Worm (Caenorhabditis elegans) whole organism, L4 larva: ENCODE results near the gene K08B5.1.

Source experiments
- F10B5.3 ChIP-seq: sonication (generic microtip); optimal IDR thresholded peaks from 2 replicates; lab custom pipeline; 2016; ENCODE audit warnings: mild to moderate bottlenecking, missing genetic modification characterization, missing compliant biosample characterization
- F44E2.7 ChIP-seq: fragments of 200-800 bp; sonication (Bioruptor generic); IDR thresholded peaks from 2 replicates; pipeline ENCODE4 v2.1.2; 2022; ENCODE audit warnings: missing genetic modification characterization, missing compliant biosample characterization
- R02D3.7 ChIP-seq: fragments of 150-350 bp; sonication (generic microtip); optimal IDR thresholded peaks from 3 replicates; lab custom pipeline; 2014; ENCODE audit warnings: missing biosample characterization, missing genetic modification characterization
- aha-1 ChIP-seq: fragments of 150-350 bp; peaks from one replicate; lab custom pipeline; 2014; ENCODE audit warnings: missing biosample characterization, missing genetic modification characterization
- aly-2 ChIP-seq: sonication (generic microtip); optimal IDR thresholded peaks from 2 replicates; lab custom pipeline; 2018; ENCODE audit warnings: missing biosample characterization, missing genetic modification characterization
- arid-1 ChIP-seq: fragments of 200-800 bp; sonication (Bioruptor generic); conservative IDR thresholded peaks from 2 replicates; pipeline ENCODE4 v1.3.6; 2022; ENCODE audit warnings: missing genetic modification reagents, missing genetic modification characterization, missing compliant biosample characterization
- ceh-20 ChIP-seq: fragments of 200-800 bp; sonication (Bioruptor generic); IDR thresholded peaks from 2 replicates; pipeline ENCODE4 v1.3.6; 2022; ENCODE audit warnings: missing genetic modification reagents, missing genetic modification characterization, missing compliant biosample characterization
- ceh-44 ChIP-seq: fragments of 200-800 bp; sonication (Bioruptor generic); IDR thresholded peaks from 2 replicates; pipeline ENCODE4 v1.3.6; 2022; ENCODE audit warnings: missing genetic modification reagents, missing genetic modification characterization, missing compliant biosample characterization
- ctbp-1 ChIP-seq: fragments of 200-800 bp; sonication (Bioruptor generic); IDR thresholded peaks from 2 replicates; pipeline ENCODE4 v1.3.6; 2022; ENCODE audit warnings: missing genetic modification reagents, missing genetic modification characterization, missing compliant biosample characterization
- daf-19 ChIP-seq: fragments of 200-800 bp; sonication (Bioruptor generic); conservative IDR thresholded peaks from 2 replicates; pipeline ENCODE4 v1.3.6; 2022; ENCODE audit warnings: missing genetic modification characterization, missing compliant biosample characterization
- dmd-8 ChIP-seq: fragments of 200-800 bp; sonication (Bioruptor generic); IDR thresholded peaks from 2 replicates; pipeline ENCODE4 v1.3.6; 2022; ENCODE audit warnings: missing genetic modification characterization, missing compliant biosample characterization
- dve-1 ChIP-seq: sonication (generic microtip); optimal IDR thresholded peaks from 2 replicates; lab custom pipeline; 2017; ENCODE audit warnings: antibody characterized with exemption, mild to moderate bottlenecking, missing genetic modification characterization, missing compliant biosample characterization; ENCODE audit not compliant: insufficient read depth
- fkh-10 ChIP-seq: fragments of 150-350 bp; optimal IDR thresholded peaks from 2 replicates; lab custom pipeline; 2014; ENCODE audit warnings: missing biosample characterization, missing genetic modification reagents, missing genetic modification characterization
- hlh-11 ChIP-seq: fragments of 200-800 bp; sonication (Bioruptor generic); optimal IDR thresholded peaks from 2 replicates; lab custom pipeline; 2018; ENCODE audit warnings: mild to moderate bottlenecking, missing genetic modification characterization, missing compliant biosample characterization
- hlh-30 ChIP-seq: sonication (generic microtip); optimal IDR thresholded peaks from 2 replicates; lab custom pipeline; 2017; ENCODE audit warnings: antibody characterized with exemption, mild to moderate bottlenecking, missing genetic modification characterization, missing compliant biosample characterization; ENCODE audit not compliant: insufficient read depth
- lin-38 ChIP-seq: fragments of 200-800 bp; sonication (Bioruptor generic); IDR thresholded peaks from 2 replicates; pipeline ENCODE4 v1.3.6; 2022; ENCODE audit warnings: missing genetic modification reagents, missing genetic modification characterization, missing compliant biosample characterization
- lin-39 ChIP-seq: fragments of 150-350 bp; optimal IDR thresholded peaks from 2 replicates; lab custom pipeline; 2014; ENCODE audit warnings: missing biosample characterization, missing genetic modification reagents, missing genetic modification characterization
- lir-3 ChIP-seq: sonication (generic microtip); optimal IDR thresholded peaks from 2 replicates; lab custom pipeline; 2016; ENCODE audit warnings: mild to moderate bottlenecking, missing genetic modification characterization, missing compliant biosample characterization
- mes-2 ChIP-seq: sonication (generic microtip); optimal IDR thresholded peaks from 2 replicates; lab custom pipeline; 2016; ENCODE audit warnings: missing genotype, mild to moderate bottlenecking, missing genetic modification characterization, missing compliant biosample characterization; ENCODE audit not compliant: poor library complexity, severe bottlenecking
- mxl-2 ChIP-seq: fragments of 200-800 bp; sonication (Bioruptor generic); conservative IDR thresholded peaks from 2 replicates; pipeline ENCODE4 v1.3.6; 2022; ENCODE audit warnings: missing genetic modification reagents, missing genetic modification characterization, missing compliant biosample characterization
- mxl-3 ChIP-seq: fragments of 200-800 bp; sonication (Bioruptor generic); optimal IDR thresholded peaks from 2 replicates; lab custom pipeline; 2018; ENCODE audit warnings: mild to moderate bottlenecking, missing genetic modification characterization, missing compliant biosample characterization
- nhr-102 ChIP-seq: sonication (generic microtip); optimal IDR thresholded peaks from 2 replicates; lab custom pipeline; 2016; ENCODE audit warnings: mild to moderate bottlenecking, missing genetic modification characterization, moderate library complexity, missing compliant biosample characterization
- nhr-42 ChIP-seq: fragments of 200-800 bp; sonication (Bioruptor generic); IDR thresholded peaks from 2 replicates; pipeline ENCODE4 v1.3.6; 2022; ENCODE audit warnings: missing genetic modification characterization, missing compliant biosample characterization
- nhr-48 ChIP-seq: sonication (generic microtip); optimal IDR thresholded peaks from 2 replicates; lab custom pipeline; 2016; ENCODE audit warnings: mild to moderate bottlenecking, missing genetic modification characterization, missing compliant biosample characterization
- nhr-77 ChIP-seq: fragments of 150-350 bp; optimal IDR thresholded peaks from 2 replicates; lab custom pipeline; 2014; ENCODE audit warnings: missing biosample characterization, missing genetic modification characterization
- pha-4 ChIP-seq, 2 experiments: fragments of 150-350 bp in 1 of 2; fragments of 200-800 bp in 1 of 2; sonication (Bioruptor generic) in 1 of 2; IDR thresholded peaks in 1 of 2; optimal IDR thresholded peaks in 1 of 2; 2 replicates each; pipeline versions ENCODE4 v1.3.6 to Lab custom; 2014 to 2022; ENCODE audit warnings: missing genetic modification characterization in 2 of 2, missing genetic modification reagents in 2 of 2, missing biosample characterization in 1 of 2, missing compliant biosample characterization in 1 of 2
- rbr-2 ChIP-seq: sonication (generic microtip); optimal IDR thresholded peaks from 2 replicates; lab custom pipeline; 2016; ENCODE audit warnings: missing genotype, missing genetic modification characterization, missing compliant biosample characterization
- snpc-1.2 ChIP-seq: fragments of 200-800 bp; sonication (Bioruptor generic); IDR thresholded peaks from 2 replicates; pipeline ENCODE4 v1.3.6; 2022; ENCODE audit warnings: missing genetic modification reagents, missing genetic modification characterization, missing compliant biosample characterization
- snpc-4 ChIP-seq: fragments of 150-350 bp; optimal IDR thresholded peaks from 2 replicates; lab custom pipeline; 2014; ENCODE audit warnings: missing biosample characterization, missing genetic modification characterization
- spr-1 ChIP-seq: sonication (generic microtip); optimal IDR thresholded peaks from 2 replicates; lab custom pipeline; 2016; ENCODE audit warnings: mild to moderate bottlenecking, missing genetic modification characterization, missing compliant biosample characterization
- spr-3 ChIP-seq: fragments of 200-800 bp; sonication (Bioruptor generic); optimal IDR thresholded peaks from 2 replicates; lab custom pipeline; 2018; ENCODE audit warnings: mild to moderate bottlenecking, missing genetic modification characterization, missing compliant biosample characterization
- tra-1 ChIP-seq: fragments of 200-800 bp; sonication (Bioruptor generic); IDR thresholded peaks from 2 replicates; pipeline ENCODE4 v1.3.6; 2022; ENCODE audit warnings: missing genetic modification reagents, missing genetic modification characterization, missing compliant biosample characterization
- unc-62 ChIP-seq, 3 experiments: fragments of 150-350 bp in 1 of 3; sonication (generic microtip); optimal IDR thresholded peaks in 2 of 3; peaks in 1 of 3; 1 replicate in 1 of 3; 2 replicates in 2 of 3; lab custom pipeline; 2014 to 2017; ENCODE audit warnings: missing biosample characterization in 3 of 3, missing genetic modification characterization in 3 of 3, missing genetic modification reagents in 3 of 3, missing genotype in 1 of 3
- zag-1 ChIP-seq: fragments of 150-350 bp; optimal IDR thresholded peaks from 2 replicates; lab custom pipeline; 2014; ENCODE audit warnings: missing biosample characterization, missing genetic modification characterization
- ztf-11 ChIP-seq: fragments of 150-350 bp; optimal IDR thresholded peaks from 2 replicates; lab custom pipeline; 2014; ENCODE audit warnings: missing biosample characterization, missing genetic modification characterization

Gene K08B5.1

DNA sequence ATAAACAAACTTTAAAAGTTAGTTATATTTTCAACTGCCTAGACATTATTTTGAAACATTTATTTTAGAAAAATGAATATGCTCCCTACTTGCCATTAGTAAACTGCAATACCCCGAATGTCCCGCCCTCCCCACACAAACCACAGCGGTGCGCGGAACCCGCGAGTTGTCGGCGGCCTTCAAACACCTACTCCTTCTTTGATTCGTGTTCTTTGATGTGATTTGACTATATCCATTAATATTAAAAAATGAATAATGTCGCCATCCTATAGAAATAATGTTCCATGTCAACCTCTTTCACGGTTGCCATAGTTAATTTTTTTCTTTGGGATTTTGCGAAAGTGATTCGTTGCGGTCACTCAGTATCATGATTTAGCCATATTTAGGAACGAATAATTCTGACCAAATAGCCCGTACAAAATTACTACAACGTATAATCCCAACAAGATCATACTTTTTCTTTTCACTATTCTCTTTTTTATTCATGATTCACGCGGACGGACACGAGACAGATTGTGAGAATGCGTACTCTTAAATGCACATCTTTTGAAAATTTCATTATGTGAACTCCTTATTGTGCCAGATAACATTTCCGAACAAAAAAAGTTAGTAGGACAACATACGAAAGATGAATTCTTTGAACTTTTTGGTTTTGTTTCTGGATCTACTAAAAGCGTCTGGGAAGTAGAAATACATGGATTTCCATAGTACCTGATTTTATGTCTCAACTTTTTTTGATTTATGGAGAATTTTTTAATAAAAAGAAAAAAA, 6.5 kb downstream of the K08B5.1 start:
- TF ChIP-seq snpc-1.2 (GFP tag; lab: Robert Waterston, UW) (0 out of 2 replicates have a peak, but pooled peaks have one; percentile 22), aly-2 (tag; lab: Kevin White, UChicago) (no peak), snpc-4 (peak; percentile 68), fkh-10 (peak; percentile 28)

DNA sequence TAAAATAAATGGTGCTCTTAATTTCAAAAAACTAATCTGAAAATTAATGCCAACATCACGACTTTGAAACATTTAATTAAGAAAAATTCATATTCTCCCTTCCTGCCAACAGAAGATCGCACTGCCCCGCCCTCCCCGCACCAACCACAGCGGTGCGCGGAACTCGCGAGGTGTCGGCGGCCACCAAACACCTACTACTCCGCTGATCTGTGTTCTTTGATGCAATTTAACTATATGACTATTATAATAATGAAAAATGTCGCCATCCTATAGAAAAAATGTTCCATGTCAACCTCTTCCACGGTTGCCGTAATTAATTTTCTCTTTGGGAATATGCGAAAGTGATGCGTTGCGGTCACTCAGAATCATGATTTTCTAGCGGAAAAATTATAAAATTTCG, 7.5 kb downstream of the K08B5.1 start:
- peak; percentile 40; the same call in 1 of the 2 replicates for TF ChIP-seq snpc-1.2 (GFP tag; lab: Robert Waterston, UW)
- TF ChIP-seq snpc-4 = peak; percentile 43
- no peak for TF ChIP-seq R02D3.7 (tag; lab: Kevin White, UChicago)

DNA sequence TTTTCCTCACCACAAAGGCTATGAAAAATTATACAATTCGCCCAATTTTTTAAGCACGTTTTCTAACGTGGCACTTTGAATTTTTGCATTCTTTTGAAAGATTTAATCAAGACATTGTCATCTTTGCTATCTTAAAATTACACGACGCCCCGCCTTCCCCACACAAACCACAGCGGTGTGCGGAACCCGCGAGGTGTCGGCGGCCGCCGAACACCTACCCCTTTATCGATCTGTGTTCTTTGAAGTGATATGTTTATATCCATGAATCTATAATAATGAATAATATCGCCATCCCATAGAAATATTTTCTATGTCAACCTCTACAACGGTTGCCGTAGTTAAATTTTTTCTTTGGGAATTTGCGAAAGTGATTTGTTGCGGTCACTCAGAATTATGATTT, 8.1 kb downstream of the K08B5.1 start:
- peak; percentile 73 for TF ChIP-seq snpc-4
- no peak for TF ChIP-seq ceh-20

DNA sequence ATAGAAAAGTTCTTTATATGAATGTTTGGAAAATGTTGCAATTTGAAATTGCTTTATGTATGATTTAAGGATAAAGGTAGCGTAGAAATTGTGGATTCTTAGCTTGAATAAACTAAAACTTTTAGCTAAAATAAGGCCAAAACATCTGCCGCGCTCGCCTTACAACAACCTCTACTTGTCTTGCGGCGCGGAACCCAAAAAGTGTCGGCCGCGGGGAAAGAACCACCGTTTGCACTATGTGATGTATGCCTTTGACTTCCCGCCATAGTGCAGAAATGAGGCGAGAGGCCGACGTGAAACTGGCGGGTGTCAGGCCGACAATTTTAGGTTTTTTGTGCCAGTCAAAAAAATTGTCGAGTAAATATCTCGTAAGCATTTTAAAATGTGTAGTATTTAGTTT, 13.6 kb downstream of the K08B5.1 start:
- TF ChIP-seq arid-1 (GFP tag; lab: Robert Waterston, UW) (no peak), aha-1 (tag; lab: Kevin White, UChicago) (peak; percentile 61), unc-62 (GFP tag; optimal IDR thresholded peaks at IDR 0.05 in 1 of 2; lab: Kevin White, UChicago) (peak in 1 of 2 experiments; percentile 15), unc-62 (tag; optimal IDR thresholded peaks at IDR 0.05; lab: Kevin White, UChicago) (no peak), lin-38 (GFP tag; lab: Robert Waterston, UW) (no peak), F44E2.7 (GFP tag; lab: Robert Waterston, UW) (no peak), dmd-8 (no peak), snpc-1.2 (GFP tag; lab: Robert Waterston, UW) (no peak), hlh-30 (tag; lab: Kevin White, UChicago) (no peak)

DNA sequence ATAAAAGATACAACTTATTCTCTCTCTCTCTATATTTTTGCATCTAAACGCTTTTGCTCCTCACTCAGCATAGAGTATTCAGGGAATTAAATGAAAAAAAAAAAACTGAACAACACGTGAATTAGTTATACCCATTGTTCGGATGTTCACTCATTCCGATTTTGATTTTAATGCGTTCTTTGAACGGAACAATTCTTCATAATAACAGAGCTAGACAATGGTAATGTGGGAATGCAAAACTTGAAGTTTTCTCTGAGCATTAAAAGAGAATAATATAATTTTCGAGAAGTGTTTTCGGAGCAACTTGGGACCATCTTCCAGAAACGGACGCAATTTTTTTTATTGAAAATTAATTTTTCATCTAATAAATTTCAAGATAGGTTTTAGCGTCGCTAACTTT, 16.1 kb downstream of the K08B5.1 start:
- TF ChIP-seq F10B5.3 (no peak), unc-62 (GFP tag; optimal IDR thresholded peaks at IDR 0.05 in 1 of 2; lab: Kevin White, UChicago) (peak in 1 of 2 experiments; percentile 94), unc-62 (tag; optimal IDR thresholded peaks at IDR 0.05; lab: Kevin White, UChicago) (no peak), rbr-2 (tag; lab: Kevin White, UChicago) (no peak), spr-1 (tag; lab: Kevin White, UChicago) (no peak), hlh-11 (no peak), R02D3.7 (tag; lab: Kevin White, UChicago) (no peak), mxl-3 (GFP tag; lab: Kevin White, UChicago) (no peak)

DNA sequence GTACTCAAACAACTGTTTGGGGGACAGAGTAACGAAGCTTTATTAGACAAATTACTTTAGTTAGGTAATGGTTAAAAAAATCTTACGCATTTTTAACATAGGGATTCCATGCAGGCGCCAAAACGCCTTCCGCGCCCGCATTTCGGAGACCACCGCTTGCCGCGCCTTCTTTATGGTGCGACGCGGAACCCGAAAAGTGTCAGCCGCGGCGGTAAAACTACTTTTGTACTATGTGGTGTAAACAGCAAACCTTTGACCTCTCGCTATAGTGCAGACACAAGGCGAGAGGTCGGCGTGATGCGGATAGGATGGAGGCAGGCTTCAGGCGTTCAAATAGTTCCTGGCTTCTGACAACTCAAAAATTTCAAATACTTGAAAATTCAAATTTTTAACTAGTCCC, 17.0 kb downstream of the K08B5.1 start:
- no peak for TF ChIP-seq lir-3 (tag; lab: Kevin White, UChicago)
- TF ChIP-seq mes-2 (tag; lab: Kevin White, UChicago) = no peak
- no peak for TF ChIP-seq pha-4 (GFP tag; IDR thresholded peaks at IDR 0.05; lab: Robert Waterston, UW)
- no peak for TF ChIP-seq pha-4 (tag; optimal IDR thresholded peaks at IDR 0.05; lab: Kevin White, UChicago)
- no peak for TF ChIP-seq dve-1
- no peak for TF ChIP-seq nhr-77 (tag; lab: Kevin White, UChicago)
- no peak for TF ChIP-seq mxl-2
- no peak for TF ChIP-seq lin-39
- no peak for TF ChIP-seq daf-19 (GFP tag; lab: Robert Waterston, UW)
- no peak for TF ChIP-seq spr-3
- no peak for TF ChIP-seq nhr-48
- TF ChIP-seq nhr-42 (GFP tag; lab: Robert Waterston, UW) = no peak
- no peak for TF ChIP-seq zag-1 (tag; lab: Kevin White, UChicago)
- TF ChIP-seq tra-1 (GFP tag; lab: Robert Waterston, UW) = no peak
- no peak for TF ChIP-seq lin-38 (GFP tag; lab: Robert Waterston, UW)
- no peak for TF ChIP-seq ztf-11 (tag; lab: Kevin White, UChicago)
- no peak for TF ChIP-seq nhr-102 (tag; lab: Kevin White, UChicago)
- TF ChIP-seq ceh-44 (GFP tag; lab: Robert Waterston, UW) = no peak
- no peak for TF ChIP-seq ctbp-1 (GFP tag; lab: Robert Waterston, UW)
- TF ChIP-seq, all 104 proteins: peak for 0
